Worm (Caenorhabditis elegans): ENCODE measurements around the gene tsp-2.

ce11 chrIII:8240948-8241347 lies 3.2 kb upstream of the tsp-2 start:
- TF ChIP-seq nhr-12 (tag; optimal IDR thresholded peaks at IDR 0.05) (no peak), unc-39 (tag; optimal IDR thresholded peaks at IDR 0.05) (no peak), unc-55 (GFP tag; optimal IDR thresholded peaks at IDR 0.05) (no peak), lsy-2 (tag; optimal IDR thresholded peaks at IDR 0.05) (no peak), nhr-25 (tag; optimal IDR thresholded peaks at IDR 0.05) (no peak), mab-5 (tag; optimal IDR thresholded peaks at IDR 0.05) (no peak), aly-2 (tag; optimal IDR thresholded peaks at IDR 0.05) (no peak), elt-1 (tag; optimal IDR thresholded peaks at IDR 0.05) (no peak), sem-4 (tag; optimal IDR thresholded peaks at IDR 0.05) (no peak), nhr-129 (tag; optimal IDR thresholded peaks at IDR 0.05) (no peak), unc-62 (GFP tag; optimal IDR thresholded peaks at IDR 0.05) (no peak)
